Comparison of ENCODE assay signal across 4 fruit fly cellular contexts in genomic region chrX:908763-909497, dm6.
TF ChIP-seq lines count a peak whose summit lies in the region.

No protein-coding gene starts in this region.

- TF ChIP-seq CTCF in whole organism, embryonic (GFP tag; optimal IDR thresholded peaks at IDR 0.05; lab: Kevin White, UChicago): no peak

TF ChIP-seq in whole organism, adult, 20 proteins besides CTCF, POLR2A, EP300 and RAD21:
- TF ChIP-seq Crg-1 (GFP tag; optimal IDR thresholded peaks at IDR 0.05; lab: Kevin White, UChicago): no peak
- no peak for TF ChIP-seq Clk (GFP tag; optimal IDR thresholded peaks at IDR 0.05; lab: Kevin White, UChicago)
- peak; percentile 32 for TF ChIP-seq ovo (GFP tag; optimal IDR thresholded peaks at IDR 0.05; lab: Kevin White, UChicago)
- TF ChIP-seq Mnt (GFP tag; optimal IDR thresholded peaks at IDR 0.05; lab: Kevin White, UChicago): no peak
- TF ChIP-seq kay (GFP tag; lab: Kevin White, UChicago; ENCODE audit: borderline replicate concordance): peak; percentile 46
- TF ChIP-seq CG11617 (GFP tag; optimal IDR thresholded peaks at IDR 0.05; lab: Kevin White, UChicago): no peak
- TF ChIP-seq cnc (optimal IDR thresholded peaks at IDR 0.05; lab: Kevin White, UChicago): no peak
- no peak for TF ChIP-seq CG7101 (tag; optimal IDR thresholded peaks at IDR 0.05; lab: Kevin White, UChicago)
- peak; percentile 23 for TF ChIP-seq pad (GFP tag; optimal IDR thresholded peaks at IDR 0.05; lab: Kevin White, UChicago)
- no peak for TF ChIP-seq cic (GFP tag; optimal IDR thresholded peaks at IDR 0.05; lab: Kevin White, UChicago)
- TF ChIP-seq Hr96 (GFP tag; optimal IDR thresholded peaks at IDR 0.05; lab: Kevin White, UChicago): no peak
- TF ChIP-seq CG33017 (tag; optimal IDR thresholded peaks at IDR 0.05; lab: Kevin White, UChicago): no peak
- no peak for TF ChIP-seq toe (GFP tag; optimal IDR thresholded peaks at IDR 0.05; lab: Kevin White, UChicago)
- TF ChIP-seq CG12768 (GFP tag; optimal IDR thresholded peaks at IDR 0.05; lab: Kevin White, UChicago): peak; percentile 0
- no peak for TF ChIP-seq CG7045 (GFP tag; optimal IDR thresholded peaks at IDR 0.05; lab: Kevin White, UChicago)
- no peak for TF ChIP-seq CG14711 (tag; optimal IDR thresholded peaks at IDR 0.05; lab: Kevin White, UChicago)
- TF ChIP-seq CG1620 (GFP tag; optimal IDR thresholded peaks at IDR 0.05; lab: Kevin White, UChicago): no peak
- no peak for TF ChIP-seq tj (GFP tag; optimal IDR thresholded peaks at IDR 0.05; lab: Kevin White, UChicago)
- TF ChIP-seq CG5204 (GFP tag; optimal IDR thresholded peaks at IDR 0.05; lab: Kevin White, UChicago): no peak
- peak; percentile 7 for TF ChIP-seq bab1 (GFP tag; optimal IDR thresholded peaks at IDR 0.05; lab: Kevin White, UChicago)
TF ChIP-seq in whole organism, adult: peak in this region for 5.

TF ChIP-seq in whole organism, embryonic, 481 proteins besides CTCF, POLR2A, EP300 and RAD21:
- peak; percentile 50; the same call in 1 of the 2 replicates for TF ChIP-seq CG4360 (GFP tag; IDR thresholded peaks at IDR 0.05; lab: Robert Waterston, UW)
- TF ChIP-seq Adf1 (GFP tag; IDR thresholded peaks at IDR 0.05; lab: Robert Waterston, UW): peak; percentile 78
- peak in 1 of 2 experiments; percentile 1 for TF ChIP-seq Hr78 (GFP tag; optimal IDR thresholded peaks at IDR 0.05; lab: Kevin White, UChicago)
- peak; percentile 59 for TF ChIP-seq cwo (GFP tag; optimal IDR thresholded peaks at IDR 0.05; lab: Kevin White, UChicago)
- peak in 1 of 2 experiments; percentile 36 for TF ChIP-seq crp (GFP tag; optimal IDR thresholded peaks at IDR 0.05; lab: Kevin White, UChicago)
- TF ChIP-seq mld (GFP tag; IDR thresholded peaks at IDR 0.05; lab: Robert Waterston, UW; ENCODE audit: partially characterized antibody): no peak
- peak; percentile 92 for TF ChIP-seq CG5180 (GFP tag; optimal IDR thresholded peaks at IDR 0.05; lab: Kevin White, UChicago)
- TF ChIP-seq inv (GFP tag; IDR thresholded peaks at IDR 0.05; lab: Robert Waterston, UW; ENCODE audit: partially characterized antibody): no peak
- 0 out of 2 replicates have a peak, but pooled peaks have one; percentile 19 for TF ChIP-seq sna (GFP tag; IDR thresholded peaks at IDR 0.05; lab: Robert Waterston, UW; ENCODE audit: partially characterized antibody)
- TF ChIP-seq Dp (GFP tag; optimal IDR thresholded peaks at IDR 0.05; lab: Kevin White, UChicago): no peak
- no peak for TF ChIP-seq CG4854 (GFP tag; optimal IDR thresholded peaks at IDR 0.05; lab: Kevin White, UChicago)
- peak; percentile 88 for TF ChIP-seq sqz (GFP tag; optimal IDR thresholded peaks at IDR 0.05; lab: Kevin White, UChicago)
- TF ChIP-seq CG17385 (GFP tag; optimal IDR thresholded peaks at IDR 0.05; lab: Kevin White, UChicago): peak; percentile 60
- 0 out of 2 replicates have a peak, but pooled peaks have one; percentile 13 for TF ChIP-seq bbx (GFP tag; IDR thresholded peaks at IDR 0.05; lab: Robert Waterston, UW; ENCODE audit: partially characterized antibody)
- TF ChIP-seq scrt (GFP tag; optimal IDR thresholded peaks at IDR 0.05; lab: Kevin White, UChicago): peak; percentile 50
- no peak for TF ChIP-seq CG14710 (tag; optimal IDR thresholded peaks at IDR 0.05; lab: Kevin White, UChicago)
- peak; percentile 96 for TF ChIP-seq z (GFP tag; IDR thresholded peaks at IDR 0.05; lab: Robert Waterston, UW)
- peak; percentile 3 for TF ChIP-seq nom (GFP tag; optimal IDR thresholded peaks at IDR 0.05; lab: Kevin White, UChicago)

TF ChIP-seq in whole organism, pupa, 21 proteins besides CTCF, POLR2A, EP300 and RAD21:
- TF ChIP-seq Ets98B (GFP tag; IDR thresholded peaks at IDR 0.05; lab: Robert Waterston, UW) (no peak), fd96Ca (GFP tag; IDR thresholded peaks at IDR 0.05; lab: Robert Waterston, UW) (no peak), Pif1B (GFP tag; optimal IDR thresholded peaks at IDR 0.05; lab: Kevin White, UChicago) (peak; percentile 6), CG14655 (GFP tag; optimal IDR thresholded peaks at IDR 0.05; lab: Kevin White, UChicago) (no peak), EcR (GFP tag; optimal IDR thresholded peaks at IDR 0.05; lab: Kevin White, UChicago) (peak; percentile 54), CG4496 (GFP tag; IDR thresholded peaks at IDR 0.05; lab: Robert Waterston, UW) (0 out of 3 replicates have a peak, but pooled peaks have one; percentile 5)

TF ChIP-seq in whole organism, wandering third instar larva, 38 proteins besides CTCF, POLR2A, EP300 and RAD21:
- TF ChIP-seq psq (GFP tag; optimal IDR thresholded peaks at IDR 0.05; lab: Kevin White, UChicago) (peak; percentile 49), sage (GFP tag; optimal IDR thresholded peaks at IDR 0.05; lab: Kevin White, UChicago) (no peak)
